Worm (Caenorhabditis elegans) whole organism, L2 larva: ENCODE results near the gene her-1.

Source experiments
- C34F6.9 ChIP-seq: fragments of 150-350 bp; optimal IDR thresholded peaks from 2 replicates; lab custom pipeline; 2014; ENCODE audit warnings: missing biosample characterization, missing genetic modification characterization
- R02D3.7 ChIP-seq: fragments of 150-350 bp; optimal IDR thresholded peaks from 2 replicates; lab custom pipeline; 2014; ENCODE audit warnings: missing biosample characterization, missing genetic modification characterization
- Y55F3AM.14 ChIP-seq: fragments of 200-800 bp; sonication (Bioruptor generic); optimal IDR thresholded peaks from 2 replicates; lab custom pipeline; 2018; ENCODE audit warnings: mild to moderate bottlenecking, missing genetic modification characterization, missing compliant biosample characterization
- ZK546.5 ChIP-seq: sonication (generic microtip); optimal IDR thresholded peaks from 2 replicates; lab custom pipeline; 2017; ENCODE audit warnings: missing biosample characterization, missing genetic modification characterization
- alr-1 ChIP-seq: fragments of 150-350 bp; optimal IDR thresholded peaks from 2 replicates; lab custom pipeline; 2014; ENCODE audit warnings: missing biosample characterization, missing genetic modification characterization
- ama-1 ChIP-seq: fragments of 150-350 bp; optimal IDR thresholded peaks from 2 replicates; lab custom pipeline; 2018; ENCODE audit warnings: inconsistent platforms
- blmp-1 ChIP-seq: sonication (generic microtip); optimal IDR thresholded peaks from 2 replicates; lab custom pipeline; 2017; ENCODE audit warnings: missing genetic modification characterization, mild to moderate bottlenecking, missing compliant biosample characterization, antibody characterized with exemption, moderate library complexity; ENCODE audit not compliant: insufficient read depth
- ceh-16 ChIP-seq: fragments of 150-350 bp; optimal IDR thresholded peaks from 2 replicates; lab custom pipeline; 2014; ENCODE audit warnings: missing biosample characterization, missing genetic modification characterization
- ceh-82 ChIP-seq: fragments of 150-350 bp; optimal IDR thresholded peaks from 2 replicates; lab custom pipeline; 2014; ENCODE audit warnings: missing biosample characterization, missing genetic modification characterization
- crh-2 ChIP-seq: sonication (generic microtip); optimal IDR thresholded peaks from 2 replicates; lab custom pipeline; 2017; ENCODE audit warnings: missing biosample characterization, missing genetic modification characterization
- dmd-4 ChIP-seq: sonication (generic microtip); optimal IDR thresholded peaks from 2 replicates; lab custom pipeline; 2017; ENCODE audit warnings: missing biosample characterization, missing genetic modification characterization
- egl-27 ChIP-seq: sonication (generic microtip); optimal IDR thresholded peaks from 3 replicates; lab custom pipeline; 2017; ENCODE audit warnings: missing biosample characterization, missing genetic modification reagents, missing genetic modification characterization
- elt-1 ChIP-seq: fragments of 150-350 bp; optimal IDR thresholded peaks from 2 replicates; lab custom pipeline; 2014; ENCODE audit warnings: missing biosample characterization, missing genetic modification characterization
- elt-3 ChIP-seq: sonication (generic microtip); optimal IDR thresholded peaks from 2 replicates; lab custom pipeline; 2017; ENCODE audit warnings: missing biosample characterization, missing genetic modification characterization
- fos-1 ChIP-seq: fragments of 150-350 bp; optimal IDR thresholded peaks from 2 replicates; lab custom pipeline; 2014; ENCODE audit warnings: missing biosample characterization, missing genetic modification characterization
- gmeb-1 ChIP-seq: fragments of 150-350 bp; optimal IDR thresholded peaks from 2 replicates; lab custom pipeline; 2014; ENCODE audit warnings: missing biosample characterization, missing genetic modification characterization
- lin-11 ChIP-seq: fragments of 150-350 bp; sonication (generic microtip); optimal IDR thresholded peaks from 2 replicates; lab custom pipeline; 2014; ENCODE audit warnings: missing biosample characterization, missing genetic modification characterization, inconsistent platforms, mixed read lengths
- lin-13 ChIP-seq: fragments of 150-350 bp; optimal IDR thresholded peaks from 2 replicates; lab custom pipeline; 2014; ENCODE audit warnings: missing biosample characterization, missing genetic modification reagents, missing genetic modification characterization
- lsy-2 ChIP-seq, 2 experiments: fragments of 150-350 bp in 1 of 2; sonication (generic microtip) in 1 of 2; optimal IDR thresholded peaks; 2 replicates each; lab custom pipeline; 2014 to 2017; ENCODE audit warnings: missing biosample characterization in 2 of 2, missing genetic modification characterization in 2 of 2
- mab-5 ChIP-seq: fragments of 150-350 bp; optimal IDR thresholded peaks from 2 replicates; lab custom pipeline; 2014; ENCODE audit warnings: missing biosample characterization, missing genetic modification characterization
- mbf-1 ChIP-seq: sonication (generic microtip); optimal IDR thresholded peaks from 2 replicates; lab custom pipeline; 2017; ENCODE audit warnings: missing biosample characterization, missing genetic modification characterization
- nhr-12 ChIP-seq: fragments of 150-350 bp; optimal IDR thresholded peaks from 2 replicates; lab custom pipeline; 2014; ENCODE audit warnings: missing biosample characterization, missing genetic modification characterization
- nhr-129 ChIP-seq: fragments of 150-350 bp; optimal IDR thresholded peaks from 2 replicates; lab custom pipeline; 2014; ENCODE audit warnings: missing biosample characterization, missing genetic modification characterization
- nhr-21 ChIP-seq: fragments of 150-350 bp; optimal IDR thresholded peaks from 2 replicates; lab custom pipeline; 2014; ENCODE audit warnings: missing biosample characterization, missing genetic modification characterization
- nhr-23 ChIP-seq: fragments of 150-350 bp; optimal IDR thresholded peaks from 2 replicates; lab custom pipeline; 2014; ENCODE audit warnings: missing biosample characterization, missing genetic modification reagents, missing genetic modification characterization
- nhr-237 ChIP-seq: fragments of 150-350 bp; optimal IDR thresholded peaks from 2 replicates; lab custom pipeline; 2014; ENCODE audit warnings: missing biosample characterization, missing genetic modification characterization
- nhr-25 ChIP-seq: fragments of 150-350 bp; sonication (generic microtip); optimal IDR thresholded peaks from 3 replicates; lab custom pipeline; 2014; ENCODE audit warnings: missing biosample characterization, missing genetic modification characterization
- nhr-6 ChIP-seq: fragments of 150-350 bp; optimal IDR thresholded peaks from 2 replicates; lab custom pipeline; 2014; ENCODE audit warnings: missing biosample characterization, missing genetic modification characterization
- nhr-77 ChIP-seq: fragments of 150-350 bp; optimal IDR thresholded peaks from 2 replicates; lab custom pipeline; 2014; ENCODE audit warnings: missing biosample characterization, missing genetic modification characterization
- peb-1 ChIP-seq: fragments of 150-350 bp; optimal IDR thresholded peaks from 2 replicates; lab custom pipeline; 2014; ENCODE audit warnings: missing biosample characterization, missing genetic modification characterization
- sem-4 ChIP-seq: fragments of 150-350 bp; optimal IDR thresholded peaks from 2 replicates; lab custom pipeline; 2014; ENCODE audit warnings: missing biosample characterization, missing genetic modification reagents, missing genetic modification characterization
- sma-3 ChIP-seq: sonication (generic microtip); optimal IDR thresholded peaks from 2 replicates; lab custom pipeline; 2016; ENCODE audit warnings: missing genetic modification reagents, missing genetic modification characterization, missing compliant biosample characterization
- sma-9 ChIP-seq, 2 experiments: fragments of 150-350 bp in 1 of 2; sonication (generic microtip) in 1 of 2; optimal IDR thresholded peaks; 2 replicates each; lab custom pipeline; 2014 to 2016; ENCODE audit warnings: missing genetic modification characterization in 2 of 2, mild to moderate bottlenecking in 1 of 2, missing biosample characterization in 1 of 2, missing compliant biosample characterization in 1 of 2, missing genetic modification reagents in 1 of 2, moderate library complexity in 1 of 2
- unc-39 ChIP-seq: fragments of 150-350 bp; optimal IDR thresholded peaks from 2 replicates; lab custom pipeline; 2014; ENCODE audit warnings: missing biosample characterization, missing genetic modification characterization
- unc-55 ChIP-seq: fragments of 150-350 bp; sonication (generic microtip); optimal IDR thresholded peaks from 3 replicates; lab custom pipeline; 2014; ENCODE audit warnings: missing biosample characterization, missing genetic modification reagents, missing genetic modification characterization
- unc-62 ChIP-seq: fragments of 150-350 bp; optimal IDR thresholded peaks from 2 replicates; lab custom pipeline; 2014; ENCODE audit warnings: missing biosample characterization, missing genetic modification reagents, missing genetic modification characterization
- zag-1 ChIP-seq: fragments of 150-350 bp; optimal IDR thresholded peaks from 2 replicates; lab custom pipeline; 2014; ENCODE audit warnings: missing biosample characterization, missing genetic modification characterization
- ztf-11 ChIP-seq: sonication (generic microtip); optimal IDR thresholded peaks from 2 replicates; lab custom pipeline; 2017; ENCODE audit warnings: missing biosample characterization, missing genetic modification characterization
- ztf-4 ChIP-seq: fragments of 150-350 bp; optimal IDR thresholded peaks from 2 replicates; lab custom pipeline; 2014; ENCODE audit warnings: missing biosample characterization, missing genetic modification characterization

Gene her-1

DNA sequence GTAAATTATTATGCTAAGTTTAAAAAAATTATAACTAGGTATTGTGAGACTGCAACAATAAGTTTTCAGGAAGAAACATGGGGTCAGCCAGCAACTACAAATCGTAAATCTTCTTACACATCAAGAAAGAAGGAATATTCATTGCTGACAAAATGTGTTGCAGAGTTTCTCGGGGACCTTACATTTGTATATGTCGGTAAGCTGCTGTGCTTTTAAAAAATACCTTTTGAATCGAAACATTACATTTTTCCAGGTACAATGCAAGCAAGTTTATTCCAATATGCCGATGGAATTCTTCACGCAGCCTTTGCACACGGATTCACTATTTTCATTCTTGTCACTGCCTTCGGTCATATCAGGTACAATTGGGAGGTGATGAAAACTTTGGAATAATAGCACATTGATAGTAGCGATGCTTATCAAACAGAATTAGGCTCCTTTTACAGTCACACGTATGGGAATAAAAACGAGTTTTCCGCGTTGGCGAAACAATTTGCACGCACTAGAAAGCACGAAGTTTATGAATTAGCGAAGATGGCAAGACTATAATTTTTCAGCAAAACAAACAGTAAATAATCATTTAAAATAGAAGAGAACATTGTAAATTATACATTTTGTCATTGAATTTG lies 41.4 kb downstream of the her-1 start:
- TF ChIP-seq unc-39 (tag; lab: Kevin White, UChicago), result no peak
- no peak for TF ChIP-seq nhr-12 (tag; lab: Kevin White, UChicago)
- peak; percentile 18 for TF ChIP-seq crh-2 (tag; lab: Kevin White, UChicago)
- no peak for TF ChIP-seq R02D3.7 (tag; lab: Kevin White, UChicago)
- TF ChIP-seq nhr-6, result no peak
- no peak for TF ChIP-seq nhr-23 (tag; lab: Kevin White, UChicago)
- no peak for TF ChIP-seq ama-1 (lab: Kevin White, UChicago)
- no peak for TF ChIP-seq mab-5 (tag; lab: Kevin White, UChicago)
- TF ChIP-seq elt-3, result no peak
- no peak for TF ChIP-seq lsy-2 (tag; optimal IDR thresholded peaks at IDR 0.05; lab: Kevin White, UChicago)
- TF ChIP-seq sma-9 (GFP tag; optimal IDR thresholded peaks at IDR 0.05; lab: Kevin White, UChicago), result peak; percentile 24
- TF ChIP-seq sma-9 (tag; optimal IDR thresholded peaks at IDR 0.05; lab: Kevin White, UChicago), result no peak
- TF ChIP-seq nhr-77 (tag; lab: Kevin White, UChicago), result no peak
- TF ChIP-seq C34F6.9 (tag; lab: Kevin White, UChicago), result no peak
- no peak for TF ChIP-seq peb-1 (tag; lab: Kevin White, UChicago)
- no peak for TF ChIP-seq ceh-82 (tag; lab: Kevin White, UChicago)
- no peak for TF ChIP-seq lin-11 (tag; lab: Kevin White, UChicago)
- peak; percentile 71 for TF ChIP-seq fos-1
- no peak for TF ChIP-seq mbf-1 (tag; lab: Kevin White, UChicago)
- no peak for TF ChIP-seq nhr-21
- no peak for TF ChIP-seq elt-1 (tag; lab: Kevin White, UChicago)
- no peak for TF ChIP-seq ztf-11 (tag; lab: Kevin White, UChicago)
- no peak for TF ChIP-seq nhr-25
- no peak for TF ChIP-seq gmeb-1 (tag; lab: Kevin White, UChicago)
- TF ChIP-seq ceh-16, result no peak
- no peak for TF ChIP-seq Y55F3AM.14 (GFP tag; lab: Kevin White, UChicago)
- TF ChIP-seq unc-55 (GFP tag; lab: Kevin White, UChicago), result no peak
- TF ChIP-seq nhr-237 (tag; lab: Kevin White, UChicago), result no peak

- TF ChIP-seq nhr-77 (tag; lab: Kevin White, UChicago) (no peak), blmp-1 (tag; lab: Kevin White, UChicago) (no peak), ZK546.5 (no peak), elt-1 (tag; lab: Kevin White, UChicago) (no peak), zag-1 (tag; lab: Kevin White, UChicago) (no peak), nhr-25 (no peak), lin-13 (GFP tag; lab: Kevin White, UChicago) (no peak), unc-62 (GFP tag; lab: Kevin White, UChicago) (no peak), alr-1 (tag; lab: Kevin White, UChicago) (no peak), nhr-6 (no peak), crh-2 (tag; lab: Kevin White, UChicago) (no peak)
Observed at ce11 chrV:9739402-9739801, 42.6 kb downstream of the her-1 start, which contains the start of gene marc-1. Gene marc-1 (plus strand): TSS chrV:9739702.

DNA sequence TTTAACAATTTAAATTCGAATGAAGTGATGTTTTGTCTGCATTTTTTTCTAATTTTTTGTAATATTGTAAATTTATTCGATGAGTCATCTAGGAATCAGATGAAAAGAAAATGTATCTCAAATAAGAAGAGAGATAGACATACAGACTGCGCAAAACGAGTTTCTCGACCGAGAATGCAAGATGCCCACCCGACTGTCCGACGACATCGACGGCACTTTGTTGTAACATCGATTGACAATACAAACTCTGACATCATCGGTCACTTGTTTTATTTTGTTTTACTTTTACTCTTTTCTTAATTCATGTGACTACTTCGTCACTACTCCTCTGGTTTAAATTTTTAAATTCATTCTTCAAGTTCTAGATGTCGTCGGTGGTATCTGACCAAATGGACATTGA lies 44.0 kb downstream of the her-1 start, which contains the start of gene sta-2:
Gene sta-2 (plus strand): TSS at position 349 of the 400 bp plus-strand sequence.
- TF ChIP-seq unc-62 (GFP tag; lab: Kevin White, UChicago) (no peak), dmd-4 (tag; lab: Kevin White, UChicago) (no peak), peb-1 (tag; lab: Kevin White, UChicago) (no peak), blmp-1 (tag; lab: Kevin White, UChicago) (peak; percentile 80), sma-9 (GFP tag; optimal IDR thresholded peaks at IDR 0.05; lab: Kevin White, UChicago) (peak; percentile 16), sma-9 (tag; optimal IDR thresholded peaks at IDR 0.05; lab: Kevin White, UChicago) (no peak), fos-1 (peak; percentile 83), gmeb-1 (tag; lab: Kevin White, UChicago) (peak; percentile 42), egl-27 (tag; lab: Kevin White, UChicago) (no peak), ztf-4 (tag; lab: Kevin White, UChicago) (peak; percentile 36), nhr-6 (peak; percentile 3), ceh-16 (no peak), crh-2 (tag; lab: Kevin White, UChicago) (peak; percentile 22), nhr-129 (tag; lab: Kevin White, UChicago) (peak; percentile 39), nhr-25 (peak; percentile 81), lin-13 (GFP tag; lab: Kevin White, UChicago) (no peak), sem-4 (tag; lab: Kevin White, UChicago) (peak; percentile 6), sma-3 (GFP tag; lab: Kevin White, UChicago) (peak; percentile 72)
- TF ChIP-seq, all 48 proteins: peak for 11
